Worm (Caenorhabditis elegans): ENCODE data around the gene sri-33.

Gene sri-33

ce11 chrII:3172176-3172575 lies 15.5 kb upstream of the sri-33 start, which contains the start of gene Y27F2A.10:
Y27F2A.10 (minus strand) TSS chrII:3172276.
- TF ChIP-seq nhr-129 (tag; optimal IDR thresholded peaks at IDR 0.05) (no peak), mbf-1 (tag; optimal IDR thresholded peaks at IDR 0.05) (no peak), snpc-4 (tag; optimal IDR thresholded peaks at IDR 0.05) (no peak), ztf-4 (tag; optimal IDR thresholded peaks at IDR 0.05) (no peak), nhr-21 (tag; optimal IDR thresholded peaks at IDR 0.05) (no peak), alr-1 (tag; optimal IDR thresholded peaks at IDR 0.05) (no peak), unc-55 (GFP tag; optimal IDR thresholded peaks at IDR 0.05) (no peak), lin-11 (tag; optimal IDR thresholded peaks at IDR 0.05) (no peak), nhr-25 (tag; optimal IDR thresholded peaks at IDR 0.05) (no peak), nhr-77 (tag; optimal IDR thresholded peaks at IDR 0.05) (no peak), sem-4 (tag; optimal IDR thresholded peaks at IDR 0.05) (no peak), nhr-23 (tag; optimal IDR thresholded peaks at IDR 0.05) (no peak), lin-39 (tag; optimal IDR thresholded peaks at IDR 0.05) (no peak), peb-1 (tag; optimal IDR thresholded peaks at IDR 0.05) (no peak), sma-3 (GFP tag; optimal IDR thresholded peaks at IDR 0.05) (no peak), nhr-12 (tag; optimal IDR thresholded peaks at IDR 0.05) (no peak), R02D3.7 (tag; optimal IDR thresholded peaks at IDR 0.05) (no peak), blmp-1 (tag; optimal IDR thresholded peaks at IDR 0.05; ENCODE audit: insufficient read depth) (no peak)

ce11 chrII:3170089-3170488 lies 13.4 kb upstream of the sri-33 start, which contains the start of gene fbxc-55:
fbxc-55 (minus strand) TSS chrII:3170189.
- TF ChIP-seq unc-62 (GFP tag; optimal IDR thresholded peaks at IDR 0.05) (no peak), C34F6.9 (tag; optimal IDR thresholded peaks at IDR 0.05) (no peak), lin-39 (tag; optimal IDR thresholded peaks at IDR 0.05) (no peak)

ce11 chrII:3158985-3159384 lies 2.3 kb upstream of the sri-33 start, which contains the start of gene sri-34:
sri-34 (minus strand) TSS chrII:3159085.
- TF ChIP-seq C34F6.9 (tag; optimal IDR thresholded peaks at IDR 0.05) = no peak
- TF ChIP-seq unc-39 (tag; optimal IDR thresholded peaks at IDR 0.05) = no peak
- no peak for TF ChIP-seq unc-55 (GFP tag; optimal IDR thresholded peaks at IDR 0.05)
- TF ChIP-seq ceh-16 (tag; optimal IDR thresholded peaks at IDR 0.05) = no peak
- TF ChIP-seq mab-5 (tag; optimal IDR thresholded peaks at IDR 0.05) = no peak
- no peak for TF ChIP-seq sma-9 (GFP tag; optimal IDR thresholded peaks at IDR 0.05)
- TF ChIP-seq sma-9 (tag; optimal IDR thresholded peaks at IDR 0.05) = no peak
- TF ChIP-seq ztf-4 (tag; optimal IDR thresholded peaks at IDR 0.05) = no peak
- no peak for TF ChIP-seq F13H6.1 (tag; optimal IDR thresholded peaks at IDR 0.05)
- no peak for TF ChIP-seq egl-27 (tag; optimal IDR thresholded peaks at IDR 0.05)
- TF ChIP-seq Y55F3AM.14 (GFP tag; optimal IDR thresholded peaks at IDR 0.05) = no peak
- TF ChIP-seq aly-2 (tag; optimal IDR thresholded peaks at IDR 0.05) = no peak
- no peak for TF ChIP-seq ztf-1 (GFP tag; conservative IDR thresholded peaks at IDR 0.05)
- no peak for TF ChIP-seq nhr-77 (tag; optimal IDR thresholded peaks at IDR 0.05)
- no peak for TF ChIP-seq nhr-11 (tag; optimal IDR thresholded peaks at IDR 0.05)
- no peak for TF ChIP-seq blmp-1 (tag; optimal IDR thresholded peaks at IDR 0.05; ENCODE audit: insufficient read depth)
- no peak for TF ChIP-seq elt-3 (tag; optimal IDR thresholded peaks at IDR 0.05)

ce11 chrII:3154383-3154782 lies 2.3 kb downstream of the sri-33 start, which contains the start of gene sri-32:
sri-32 (minus strand) TSS chrII:3154483.
- no peak for TF ChIP-seq crh-2 (tag; optimal IDR thresholded peaks at IDR 0.05)
- no peak for TF ChIP-seq skn-1 (tag; optimal IDR thresholded peaks at IDR 0.05)
- no peak for TF ChIP-seq sem-4 (tag; optimal IDR thresholded peaks at IDR 0.05)
- no peak for TF ChIP-seq peb-1 (tag; optimal IDR thresholded peaks at IDR 0.05)
- no peak for TF ChIP-seq ztf-1 (GFP tag; conservative IDR thresholded peaks at IDR 0.05)
- no peak for TF ChIP-seq ceh-82 (tag; optimal IDR thresholded peaks at IDR 0.05)
- no peak for TF ChIP-seq mab-5 (tag; optimal IDR thresholded peaks at IDR 0.05)
- TF ChIP-seq nhr-10 (tag; optimal IDR thresholded peaks at IDR 0.05) = no peak
- no peak for TF ChIP-seq F13H6.1 (tag; optimal IDR thresholded peaks at IDR 0.05)
- no peak for TF ChIP-seq zag-1 (tag; optimal IDR thresholded peaks at IDR 0.05)
- no peak for TF ChIP-seq nhr-25 (tag; optimal IDR thresholded peaks at IDR 0.05)
- no peak for TF ChIP-seq lin-13 (GFP tag; optimal IDR thresholded peaks at IDR 0.05)
- TF ChIP-seq ZK546.5 (tag; optimal IDR thresholded peaks at IDR 0.05) = no peak
- TF ChIP-seq mbf-1 (tag; optimal IDR thresholded peaks at IDR 0.05) = no peak

Measured in whole organism, L2 larva.